Worm (Caenorhabditis elegans): ENCODE measurements around the gene flh-2.

The flh-2 gene

DNA sequence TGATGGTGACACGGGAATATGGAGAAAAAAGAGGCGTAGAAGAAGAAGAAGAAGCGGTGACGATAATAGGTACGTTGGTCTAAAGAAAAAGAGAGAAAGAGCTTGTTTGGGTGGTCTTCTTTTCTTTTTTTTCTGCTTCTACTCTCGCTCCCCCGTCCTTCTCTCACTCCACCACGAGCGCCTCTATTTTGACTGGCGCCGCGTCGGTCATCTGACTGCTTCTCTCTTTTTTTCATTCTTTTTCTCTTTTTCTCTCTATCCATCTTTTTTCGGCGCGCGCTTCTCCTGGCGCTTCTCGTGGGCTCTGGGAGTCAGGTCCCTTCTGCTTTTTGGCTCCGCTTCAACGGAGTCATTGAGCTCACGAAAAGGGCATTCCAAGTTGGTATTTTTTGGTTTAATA is 1.6 kb upstream of the flh-2 start (continued):
- TF ChIP-seq lin-15B (tag; optimal IDR thresholded peaks at IDR 0.05) (no peak), nhr-77 (tag; optimal IDR thresholded peaks at IDR 0.05) (no peak), jun-1 (tag; optimal IDR thresholded peaks at IDR 0.05) (no peak), nhr-90 (tag; optimal IDR thresholded peaks at IDR 0.05; ENCODE audit: poor library complexity) (no peak), nhr-71 (tag; optimal IDR thresholded peaks at IDR 0.05) (peak; percentile 63), C34B4.2 (tag; optimal IDR thresholded peaks at IDR 0.05) (no peak), unc-130 (tag; optimal IDR thresholded peaks at IDR 0.05) (no peak), ceh-90 (tag; optimal IDR thresholded peaks at IDR 0.05) (no peak), pqm-1 (tag; optimal IDR thresholded peaks at IDR 0.05) (no peak), pag-3 (tag; optimal IDR thresholded peaks at IDR 0.05; ENCODE audit: borderline replicate concordance, insufficient read depth) (no peak), blmp-1 (tag; optimal IDR thresholded peaks at IDR 0.05) (no peak), efl-3 (GFP tag; optimal IDR thresholded peaks at IDR 0.05) (no peak), fkh-8 (tag; optimal IDR thresholded peaks at IDR 0.05) (peak; percentile 77), mep-1 (tag; optimal IDR thresholded peaks at IDR 0.05) (peak; percentile 43), nhr-12 (tag; optimal IDR thresholded peaks at IDR 0.05) (no peak), rnt-1 (tag; optimal IDR thresholded peaks at IDR 0.05) (peak; percentile 41), mab-9 (GFP tag; IDR thresholded peaks at IDR 0.05) (no peak), ets-5 (GFP tag; IDR thresholded peaks at IDR 0.05) (no peak), zip-4 (GFP tag; optimal IDR thresholded peaks at IDR 0.05) (no peak), sox-4 (tag; optimal IDR thresholded peaks at IDR 0.05) (no peak), ces-1 (GFP tag; optimal IDR thresholded peaks at IDR 0.05) (no peak), aha-1 (tag; optimal IDR thresholded peaks at IDR 0.05) (no peak), unc-62 (GFP tag; optimal IDR thresholded peaks at IDR 0.05) (no peak), ztf-4 (tag; optimal IDR thresholded peaks at IDR 0.05) (no peak), isw-1 (GFP tag; IDR thresholded peaks at IDR 0.05) (peak; percentile 29), lin-39 (tag; optimal IDR thresholded peaks at IDR 0.05) (no peak), lin-13 (GFP tag; optimal IDR thresholded peaks at IDR 0.05) (no peak), nhr-19 (GFP tag; conservative IDR thresholded peaks at IDR 0.05) (no peak), nhr-47 (tag; optimal IDR thresholded peaks at IDR 0.05) (peak; percentile 47), snu-23 (GFP tag; optimal IDR thresholded peaks at IDR 0.05) (peak; percentile 57), unc-98 (GFP tag; IDR thresholded peaks at IDR 0.05) (no peak), fkh-4 (tag; optimal IDR thresholded peaks at IDR 0.05; ENCODE audit: borderline replicate concordance) (no peak), nhr-85 (tag) (no peak), lir-3 (tag; optimal IDR thresholded peaks at IDR 0.05; ENCODE audit: poor library complexity) (no peak), mef-2 (tag; optimal IDR thresholded peaks at IDR 0.05) (no peak), C16A3.4 (tag; optimal IDR thresholded peaks at IDR 0.05) (no peak), ama-1 (optimal IDR thresholded peaks at IDR 0.05) (no peak)

DNA sequence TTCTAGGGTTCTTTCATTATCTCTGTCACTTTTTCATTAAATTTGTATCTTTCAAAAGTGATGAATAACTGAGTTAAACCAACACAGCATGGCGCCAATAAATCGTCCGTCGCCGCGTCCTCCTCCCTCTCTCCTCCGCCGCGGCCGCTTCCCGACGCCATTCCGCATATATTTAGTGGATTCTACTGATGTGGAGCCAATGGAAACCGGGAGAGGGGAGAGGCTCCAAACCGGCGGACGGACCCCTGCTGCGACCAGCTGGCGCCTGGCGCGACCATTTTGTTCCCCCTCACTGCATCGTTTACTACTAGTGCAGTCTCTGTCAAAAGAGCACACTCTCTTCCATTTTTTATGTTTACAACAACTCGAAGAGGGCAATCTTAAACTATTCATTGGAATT is 714 bp upstream of the flh-2 start:
- TF ChIP-seq snu-23 (GFP tag; optimal IDR thresholded peaks at IDR 0.05) (no peak), fkh-8 (tag; optimal IDR thresholded peaks at IDR 0.05) (no peak), xbp-1 (tag; optimal IDR thresholded peaks at IDR 0.05) (no peak), nhr-28 (tag; optimal IDR thresholded peaks at IDR 0.05) (no peak), ceh-63 (GFP tag; optimal IDR thresholded peaks at IDR 0.05) (no peak), nhr-76 (tag; optimal IDR thresholded peaks at IDR 0.05) (no peak), C34B4.2 (tag; optimal IDR thresholded peaks at IDR 0.05) (no peak), unc-30 (tag; optimal IDR thresholded peaks at IDR 0.05) (no peak), snpc-4 (tag; optimal IDR thresholded peaks at IDR 0.05) (no peak), fos-1 (tag; optimal IDR thresholded peaks at IDR 0.05) (no peak), aly-2 (tag; optimal IDR thresholded peaks at IDR 0.05) (no peak), mdl-1 (tag; optimal IDR thresholded peaks at IDR 0.05) (no peak), unc-62 (GFP tag; optimal IDR thresholded peaks at IDR 0.05) (no peak), hpl-2 (GFP tag; optimal IDR thresholded peaks at IDR 0.05) (no peak), ceh-88 (GFP tag; IDR thresholded peaks at IDR 0.05) (no peak), ceh-8 (GFP tag; optimal IDR thresholded peaks at IDR 0.05) (no peak), nhr-11 (tag; optimal IDR thresholded peaks at IDR 0.05) (no peak), unc-86 (tag; optimal IDR thresholded peaks at IDR 0.05) (no peak), nhr-47 (tag; optimal IDR thresholded peaks at IDR 0.05) (no peak)

All from whole organism, L1 larva.